Fruit fly (Drosophila melanogaster): ENCODE results near the gene CG33922.

Gene CG33922

DNA sequence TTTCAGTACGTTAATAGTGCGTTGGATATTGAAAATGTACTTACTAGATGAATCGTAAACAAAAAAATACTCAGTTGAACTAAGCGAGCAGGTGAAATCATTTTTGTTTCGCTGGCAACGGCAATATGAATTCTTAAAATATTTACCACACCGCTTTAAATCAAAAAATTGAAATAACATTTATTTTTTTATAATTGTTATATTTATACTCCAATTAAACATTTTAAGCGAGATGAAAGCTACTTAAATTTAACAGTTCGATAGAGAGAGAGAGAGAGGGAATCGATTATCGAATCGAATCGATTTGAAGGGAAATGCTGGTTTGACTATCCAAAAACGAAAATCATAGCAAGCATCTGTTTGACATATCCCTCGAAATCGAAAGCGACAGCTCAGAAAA lies at the start of gene CG33922, which contains the start of gene Cdlc2:
TSS of gene CG33922 (minus strand) at position 101 of the 400 bp plus-strand sequence.
TSS of gene Cdlc2 (plus strand) at position 330 of the 400 bp plus-strand sequence.
- TF ChIP-seq CG6163 (GFP tag; IDR thresholded peaks at IDR 0.05), result no peak
- no peak for TF ChIP-seq CG3919 (GFP tag; optimal IDR thresholded peaks at IDR 0.05)
- TF ChIP-seq CG6854 (GFP tag; optimal IDR thresholded peaks at IDR 0.05), result no peak

DNA sequence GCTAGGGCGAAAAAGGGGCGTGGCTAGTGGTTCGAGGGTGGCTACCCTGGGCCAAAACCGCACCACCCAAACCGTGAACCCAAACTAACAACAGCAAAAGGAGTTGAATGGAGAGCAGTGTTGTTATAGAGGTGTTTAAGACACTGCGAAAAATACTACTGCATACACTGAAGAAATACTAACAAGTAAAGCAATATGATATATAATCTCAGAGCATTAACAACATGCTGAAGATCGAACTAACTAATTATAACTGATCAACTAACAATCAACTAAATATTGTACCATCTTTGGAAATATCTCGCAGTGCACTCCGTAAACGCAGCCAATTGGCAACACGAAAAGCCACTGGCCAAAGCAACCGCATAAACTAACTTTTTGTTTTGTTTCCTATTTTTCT lies 49.6 kb upstream of the CG33922 start:
- TF ChIP-seq achi (GFP tag; optimal IDR thresholded peaks at IDR 0.05), result peak; percentile 26
- peak; percentile 28 for TF ChIP-seq OdsH (GFP tag; optimal IDR thresholded peaks at IDR 0.05)
- TF ChIP-seq Hr4 (GFP tag; optimal IDR thresholded peaks at IDR 0.05), result peak; percentile 34
- TF ChIP-seq CG6276 (GFP tag; optimal IDR thresholded peaks at IDR 0.05), result peak; percentile 7
- TF ChIP-seq CG15336 (GFP tag; IDR thresholded peaks at IDR 0.05), result peak; percentile 39; the same call in 1 of the 2 replicates
- TF ChIP-seq Met (GFP tag; optimal IDR thresholded peaks at IDR 0.05), result peak; percentile 19
- peak; percentile 44 for TF ChIP-seq CG3919 (GFP tag; optimal IDR thresholded peaks at IDR 0.05)
- TF ChIP-seq CG6854 (GFP tag; optimal IDR thresholded peaks at IDR 0.05), result no peak
- TF ChIP-seq Sox15 (GFP tag; optimal IDR thresholded peaks at IDR 0.05), result no peak
- peak; percentile 3 for TF ChIP-seq esn (GFP tag; optimal IDR thresholded peaks at IDR 0.05)
- peak; percentile 46 for TF ChIP-seq CG32006 (GFP tag; optimal IDR thresholded peaks at IDR 0.05)
- peak; percentile 24 for TF ChIP-seq pdm3 (GFP tag; optimal IDR thresholded peaks at IDR 0.05)
- peak; percentile 5 for TF ChIP-seq Smox (GFP tag; optimal IDR thresholded peaks at IDR 0.05)
- peak; percentile 57 for TF ChIP-seq svp (GFP tag)
- peak; percentile 19 for TF ChIP-seq Hr39 (GFP tag; optimal IDR thresholded peaks at IDR 0.05)
- TF ChIP-seq CG11902 (GFP tag; optimal IDR thresholded peaks at IDR 0.05), result no peak
- TF ChIP-seq Ets96B (tag; optimal IDR thresholded peaks at IDR 0.05), result peak; percentile 17
- no peak for TF ChIP-seq cyc (GFP tag; optimal IDR thresholded peaks at IDR 0.05)
- TF ChIP-seq Eip93F (GFP tag; optimal IDR thresholded peaks at IDR 0.05), result no peak
- TF ChIP-seq eg (GFP tag; IDR thresholded peaks at IDR 0.05), result 0 out of 3 replicates have a peak, but pooled peaks have one; percentile 37
- peak; percentile 38; the same call in 1 of the 3 replicates for TF ChIP-seq CG8119 (GFP tag; IDR thresholded peaks at IDR 0.05)
- TF ChIP-seq CG6163 (GFP tag; IDR thresholded peaks at IDR 0.05), result peak; percentile 49; the same call in 2 of the 3 replicates
- TF ChIP-seq Eip78C (GFP tag), result peak; percentile 52

DNA sequence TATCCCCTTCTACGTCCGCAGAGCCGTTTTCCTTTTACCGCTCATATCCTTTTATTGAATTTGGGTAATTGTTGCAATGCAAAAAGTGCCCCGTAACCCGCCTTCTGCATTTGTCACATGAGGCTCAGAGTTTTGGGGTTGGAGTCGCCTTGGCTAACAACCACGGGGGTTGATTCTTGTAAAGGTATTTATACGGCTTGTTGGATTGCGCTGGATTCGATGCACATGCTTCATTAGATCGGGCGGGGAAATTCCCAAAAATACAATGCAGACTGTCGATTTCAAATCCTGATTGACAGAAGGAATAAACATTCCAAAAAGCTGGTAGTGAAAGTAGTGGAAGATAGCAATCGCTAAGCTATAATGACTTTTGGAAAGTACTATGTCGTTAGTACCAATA lies 46.3 kb upstream of the CG33922 start:
- TF ChIP-seq CG6276 (GFP tag; optimal IDR thresholded peaks at IDR 0.05) (no peak), Hr38 (GFP tag; optimal IDR thresholded peaks at IDR 0.05) (no peak), CG1621 (tag; optimal IDR thresholded peaks at IDR 0.05) (no peak), spab (GFP tag; optimal IDR thresholded peaks at IDR 0.05) (no peak), CG31627 (GFP tag; optimal IDR thresholded peaks at IDR 0.05) (no peak), achi (GFP tag; optimal IDR thresholded peaks at IDR 0.05) (no peak), CG8119 (GFP tag; IDR thresholded peaks at IDR 0.05) (no peak), CG34406 (GFP tag; optimal IDR thresholded peaks at IDR 0.05) (no peak), fkh (GFP tag; optimal IDR thresholded peaks at IDR 0.05) (no peak), Sox15 (GFP tag; optimal IDR thresholded peaks at IDR 0.05) (no peak), vri (GFP tag; optimal IDR thresholded peaks at IDR 0.05) (no peak), Sox102F (GFP tag; optimal IDR thresholded peaks at IDR 0.05) (no peak), lz (GFP tag; optimal IDR thresholded peaks at IDR 0.05) (no peak), CG11294 (GFP tag; IDR thresholded peaks at IDR 0.05) (no peak)

DNA sequence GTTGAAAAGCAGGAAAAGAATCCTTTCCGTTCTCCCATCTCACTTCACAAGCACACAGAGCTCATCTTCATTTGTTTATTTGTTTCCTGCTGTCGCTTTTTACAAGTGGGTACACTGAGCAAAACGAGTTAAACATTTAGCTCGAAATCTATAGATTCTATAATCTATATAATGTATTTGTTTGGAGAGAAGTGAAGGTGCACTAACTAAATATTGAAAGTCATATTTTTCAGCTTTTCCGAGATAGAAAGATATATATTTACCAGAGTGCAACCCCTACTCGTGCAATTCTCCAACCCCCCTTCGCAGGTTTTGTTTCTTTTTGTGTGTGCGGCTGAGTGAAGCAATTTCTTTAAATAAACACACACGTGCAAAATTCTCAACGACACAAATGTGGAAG lies 43.8 kb upstream of the CG33922 start:
- peak; percentile 40 for TF ChIP-seq Eip75B (GFP tag; optimal IDR thresholded peaks at IDR 0.05)
- no peak for TF ChIP-seq CG11902 (GFP tag; optimal IDR thresholded peaks at IDR 0.05)
- TF ChIP-seq dac (GFP tag; optimal IDR thresholded peaks at IDR 0.05), result peak; percentile 5
- TF ChIP-seq achi (GFP tag; optimal IDR thresholded peaks at IDR 0.05), result peak; percentile 61
- no peak for TF ChIP-seq CG31627 (GFP tag; optimal IDR thresholded peaks at IDR 0.05)
- TF ChIP-seq vri (GFP tag; optimal IDR thresholded peaks at IDR 0.05), result no peak
- TF ChIP-seq acj6 (GFP tag; optimal IDR thresholded peaks at IDR 0.05), result peak; percentile 51
- no peak for TF ChIP-seq fd85E (GFP tag; optimal IDR thresholded peaks at IDR 0.05)
- peak; percentile 4 for TF ChIP-seq Hr39 (GFP tag; optimal IDR thresholded peaks at IDR 0.05)
- TF ChIP-seq svp (GFP tag), result peak; percentile 53
- peak; percentile 68 for TF ChIP-seq CG10631 (GFP tag; optimal IDR thresholded peaks at IDR 0.05)
- TF ChIP-seq Sox102F (GFP tag; optimal IDR thresholded peaks at IDR 0.05), result peak; percentile 23
- TF ChIP-seq ss (GFP tag; optimal IDR thresholded peaks at IDR 0.05), result peak in 1 of 2 experiments; percentile 54
- TF ChIP-seq CG3032 (tag; optimal IDR thresholded peaks at IDR 0.05), result peak; percentile 46
- TF ChIP-seq CG32006 (GFP tag; optimal IDR thresholded peaks at IDR 0.05), result peak; percentile 57
- peak; percentile 29; the same call in 1 of the 3 replicates for TF ChIP-seq CG8119 (GFP tag; IDR thresholded peaks at IDR 0.05)
- peak; percentile 57 for TF ChIP-seq CG10669 (GFP tag; optimal IDR thresholded peaks at IDR 0.05)
- no peak for TF ChIP-seq Hr38 (GFP tag; optimal IDR thresholded peaks at IDR 0.05)
- no peak for TF ChIP-seq CG16779 (tag; optimal IDR thresholded peaks at IDR 0.05)
- peak; percentile 49 for TF ChIP-seq pdm3 (GFP tag; optimal IDR thresholded peaks at IDR 0.05)
- peak; percentile 44 for TF ChIP-seq Met (GFP tag; optimal IDR thresholded peaks at IDR 0.05)
- TF ChIP-seq Lpt (GFP tag; optimal IDR thresholded peaks at IDR 0.05), result peak; percentile 3
- peak in 1 of 2 experiments; percentile 26 for TF ChIP-seq salr (GFP tag; optimal IDR thresholded peaks at IDR 0.05)
- no peak for TF ChIP-seq CG4318 (GFP tag; optimal IDR thresholded peaks at IDR 0.05)
